Worm (Caenorhabditis elegans) whole organism, L4 larva: ENCODE measurements around the gene ttyh-1.
A peak's percentile ranks its signal among the peaks of the same experiment; 100 is the strongest.

Experiments
- T20F7.1 ChIP-seq: fragments of 200-800 bp; sonication (Bioruptor generic); optimal IDR thresholded peaks from 2 replicates; lab custom pipeline; 2018; ENCODE audit warnings: mild to moderate bottlenecking, missing genetic modification characterization, missing compliant biosample characterization
- Y105C5A.15 ChIP-seq: fragments of 200-800 bp; sonication (Bioruptor generic); IDR thresholded peaks from 2 replicates; pipeline ENCODE4 v1.3.6; 2022; ENCODE audit warnings: missing genetic modification characterization, missing compliant biosample characterization
- Y48G9A.11 ChIP-seq: fragments of 200-800 bp; sonication (Bioruptor generic); IDR thresholded peaks from 2 replicates; pipeline ENCODE4 v1.3.6; 2022; ENCODE audit warnings: missing genetic modification reagents, missing genetic modification characterization, missing compliant biosample characterization
- ZK546.5 ChIP-seq, 2 experiments: sonication (generic microtip); optimal IDR thresholded peaks; 2 replicates each; lab custom pipeline; 2017; ENCODE audit warnings: missing biosample characterization in 2 of 2, missing genetic modification characterization in 2 of 2
- aha-1 ChIP-seq: fragments of 150-350 bp; peaks from one replicate; lab custom pipeline; 2014; ENCODE audit warnings: missing biosample characterization, missing genetic modification characterization
- ceh-28 ChIP-seq: fragments of 150-350 bp; optimal IDR thresholded peaks from 2 replicates; lab custom pipeline; 2014; ENCODE audit warnings: missing biosample characterization, missing genetic modification reagents, missing genetic modification characterization
- ces-1 ChIP-seq: fragments of 150-350 bp; sonication (generic microtip); optimal IDR thresholded peaks from 4 replicates; lab custom pipeline; 2014; ENCODE audit warnings: missing biosample characterization, missing genetic modification reagents, missing genetic modification characterization
- daf-16 ChIP-seq, 3 experiments: sonication (generic microtip); optimal IDR thresholded peaks; 2 replicates each; lab custom pipeline; 2016 to 2017; ENCODE audit warnings: missing genetic modification characterization in 3 of 3, missing genetic modification reagents in 3 of 3, mild to moderate bottlenecking in 2 of 3, missing compliant biosample characterization in 2 of 3, missing biosample characterization in 1 of 3, moderate library complexity in 1 of 3
- daf-8 ChIP-seq: fragments of 200-800 bp; sonication (Bioruptor generic); IDR thresholded peaks from 2 replicates; pipeline ENCODE4 v1.3.6; 2022; ENCODE audit warnings: missing genetic modification characterization, missing compliant biosample characterization
- dmd-6 ChIP-seq: fragments of 200-800 bp; sonication (Bioruptor generic); IDR thresholded peaks from 2 replicates; pipeline ENCODE4 v1.3.6; 2022; ENCODE audit warnings: missing genetic modification reagents, missing genetic modification characterization, missing compliant biosample characterization
- dmd-8 ChIP-seq: fragments of 200-800 bp; sonication (Bioruptor generic); IDR thresholded peaks from 2 replicates; pipeline ENCODE4 v1.3.6; 2022; ENCODE audit warnings: missing genetic modification characterization, missing compliant biosample characterization
- dpl-1 ChIP-seq: fragments of 150-350 bp; optimal IDR thresholded peaks from 2 replicates; lab custom pipeline; 2014; ENCODE audit warnings: missing biosample characterization, missing genetic modification reagents, missing genetic modification characterization
- hlh-11 ChIP-seq: fragments of 200-800 bp; sonication (Bioruptor generic); optimal IDR thresholded peaks from 2 replicates; lab custom pipeline; 2018; ENCODE audit warnings: mild to moderate bottlenecking, missing genetic modification characterization, missing compliant biosample characterization
- lin-39 ChIP-seq: fragments of 150-350 bp; optimal IDR thresholded peaks from 2 replicates; lab custom pipeline; 2014; ENCODE audit warnings: missing biosample characterization, missing genetic modification reagents, missing genetic modification characterization
- mdl-1 ChIP-seq, 2 experiments: fragments of 150-350 bp in 1 of 2; sonication (generic microtip) in 1 of 2; optimal IDR thresholded peaks; 2 replicates each; lab custom pipeline; 2014 to 2017; ENCODE audit warnings: missing biosample characterization in 2 of 2, missing genetic modification characterization in 2 of 2
- mdt-29 ChIP-seq: fragments of 200-800 bp; sonication (Bioruptor generic); IDR thresholded peaks from 2 replicates; pipeline ENCODE4 v1.3.6; 2022; ENCODE audit warnings: missing genetic modification reagents, missing genetic modification characterization, missing compliant biosample characterization
- mes-2 ChIP-seq: sonication (generic microtip); optimal IDR thresholded peaks from 2 replicates; lab custom pipeline; 2016; ENCODE audit warnings: missing genotype, mild to moderate bottlenecking, missing genetic modification characterization, missing compliant biosample characterization; ENCODE audit not compliant: poor library complexity, severe bottlenecking
- nhr-111 ChIP-seq: fragments of 200-800 bp; sonication (Bioruptor generic); optimal IDR thresholded peaks from 2 replicates; lab custom pipeline; 2018; ENCODE audit warnings: mild to moderate bottlenecking, missing genetic modification characterization, missing compliant biosample characterization
- nhr-28 ChIP-seq: fragments of 150-350 bp; optimal IDR thresholded peaks from 2 replicates; lab custom pipeline; 2014; ENCODE audit warnings: missing biosample characterization, missing genetic modification characterization
- nhr-77 ChIP-seq: fragments of 150-350 bp; optimal IDR thresholded peaks from 2 replicates; lab custom pipeline; 2014; ENCODE audit warnings: missing biosample characterization, missing genetic modification characterization
- pha-4 ChIP-seq, 2 experiments: fragments of 150-350 bp in 1 of 2; fragments of 200-800 bp in 1 of 2; sonication (Bioruptor generic) in 1 of 2; IDR thresholded peaks in 1 of 2; optimal IDR thresholded peaks in 1 of 2; 2 replicates each; pipeline versions ENCODE4 v1.3.6 to Lab custom; 2014 to 2022; ENCODE audit warnings: missing genetic modification characterization in 2 of 2, missing genetic modification reagents in 2 of 2, missing biosample characterization in 1 of 2, missing compliant biosample characterization in 1 of 2
- pqm-1 ChIP-seq: sonication (generic microtip); optimal IDR thresholded peaks from 2 replicates; lab custom pipeline; 2017; ENCODE audit warnings: missing biosample characterization, missing genetic modification characterization
- set-16 ChIP-seq: fragments of 200-800 bp; sonication (Bioruptor generic); IDR thresholded peaks from 2 replicates; pipeline ENCODE4 v1.3.6; 2022; ENCODE audit warnings: missing genetic modification reagents, missing genetic modification characterization, missing compliant biosample characterization
- snpc-4 ChIP-seq: fragments of 150-350 bp; optimal IDR thresholded peaks from 2 replicates; lab custom pipeline; 2014; ENCODE audit warnings: missing biosample characterization, missing genetic modification characterization
- spr-1 ChIP-seq: sonication (generic microtip); optimal IDR thresholded peaks from 2 replicates; lab custom pipeline; 2016; ENCODE audit warnings: mild to moderate bottlenecking, missing genetic modification characterization, missing compliant biosample characterization
- tag-97 ChIP-seq: fragments of 200-800 bp; sonication (Bioruptor generic); IDR thresholded peaks from 2 replicates; pipeline ENCODE4 v1.3.6; 2022; ENCODE audit warnings: missing genetic modification characterization, missing compliant biosample characterization
- unc-130 ChIP-seq: sonication (generic microtip); optimal IDR thresholded peaks from 2 replicates; lab custom pipeline; 2016; ENCODE audit warnings: missing genetic modification reagents, missing genetic modification characterization, missing compliant biosample characterization
- unc-62 ChIP-seq, 3 experiments: fragments of 150-350 bp in 1 of 3; sonication (generic microtip); optimal IDR thresholded peaks in 2 of 3; peaks in 1 of 3; 1 replicate in 1 of 3; 2 replicates in 2 of 3; lab custom pipeline; 2014 to 2017; ENCODE audit warnings: missing biosample characterization in 3 of 3, missing genetic modification characterization in 3 of 3, missing genetic modification reagents in 3 of 3, missing genotype in 1 of 3
- zfp-3 ChIP-seq: fragments of 200-800 bp; sonication (Bioruptor generic); conservative IDR thresholded peaks from 2 replicates; pipeline ENCODE4 v1.3.6; 2022; ENCODE audit warnings: missing genetic modification reagents, missing genetic modification characterization, missing compliant biosample characterization

ttyh-1 gene

DNA sequence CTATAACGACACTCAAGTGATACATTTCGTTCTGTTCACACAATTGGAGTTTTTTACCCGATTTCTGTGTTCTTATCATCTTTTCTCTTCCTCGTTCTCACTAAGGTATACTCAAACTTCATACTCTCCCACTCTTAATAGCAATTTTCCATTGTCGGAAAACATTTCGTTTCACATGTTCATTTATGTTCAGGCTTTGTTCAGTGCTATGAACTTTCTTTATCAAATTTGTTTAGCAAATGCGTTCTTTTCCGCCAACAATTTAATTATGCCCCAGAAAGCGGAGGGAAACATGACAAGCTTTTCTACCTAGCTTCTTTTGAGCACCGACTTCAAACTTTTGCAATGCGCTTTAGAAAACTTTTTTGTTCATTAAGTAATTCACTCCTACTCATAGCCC, 23.0 kb upstream of the ttyh-1 start:
- TF ChIP-seq dpl-1 (GFP tag; lab: Kevin White, UChicago) = no peak
- peak; percentile 18; the same call in 1 of the 2 replicates for TF ChIP-seq dmd-6 (GFP tag; lab: Robert Waterston, UW)
- no peak for TF ChIP-seq ceh-28 (tag; lab: Kevin White, UChicago)
- TF ChIP-seq ces-1 (GFP tag; lab: Kevin White, UChicago) = peak; percentile 91
- no peak for TF ChIP-seq Y105C5A.15 (GFP tag; lab: Robert Waterston, UW)
- no peak for TF ChIP-seq dmd-8 (GFP tag; lab: Robert Waterston, UW)
- TF ChIP-seq tag-97 (GFP tag; lab: Robert Waterston, UW) = 0 out of 2 replicates have a peak, but pooled peaks have one; percentile 56
- TF ChIP-seq pha-4 (GFP tag; IDR thresholded peaks at IDR 0.05; lab: Robert Waterston, UW) = no peak
- no peak for TF ChIP-seq pha-4 (tag; optimal IDR thresholded peaks at IDR 0.05; lab: Kevin White, UChicago)
- TF ChIP-seq unc-130 = no peak
- no peak for TF ChIP-seq lin-39 (tag; lab: Kevin White, UChicago)
- no peak for TF ChIP-seq ZK546.5 (tag; optimal IDR thresholded peaks at IDR 0.05; lab: Kevin White, UChicago)
- peak; percentile 94 for TF ChIP-seq aha-1 (tag; lab: Kevin White, UChicago)
- peak; percentile 34 for TF ChIP-seq nhr-28 (tag; lab: Kevin White, UChicago)
- TF ChIP-seq spr-1 (tag; lab: Kevin White, UChicago) = no peak
- TF ChIP-seq pqm-1 (tag; lab: Kevin White, UChicago) = peak; percentile 5

DNA sequence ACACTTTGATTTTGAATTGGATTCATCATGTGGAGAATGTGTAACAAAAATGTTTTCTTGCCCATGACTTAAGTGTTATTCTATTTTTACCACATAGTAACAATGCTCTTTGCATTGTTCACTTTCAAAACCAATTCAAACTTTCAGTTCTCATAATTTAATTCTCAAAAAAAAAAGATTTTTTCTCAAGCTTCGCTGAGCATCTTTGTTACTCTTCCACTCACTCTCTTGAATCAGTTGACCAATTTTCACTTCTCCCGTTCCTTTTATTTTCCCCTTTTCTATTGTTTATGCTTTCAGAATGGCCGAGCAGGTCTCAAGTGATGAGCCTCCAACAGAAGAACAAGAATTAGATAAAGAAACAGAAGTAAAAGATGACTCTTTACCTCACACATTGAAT, 22.4 kb upstream of the ttyh-1 start, which contains the start of gene oct-2:
oct-2 (plus strand) TSS at position 301 of the 400 bp plus-strand sequence.
- no peak for TF ChIP-seq snpc-4 (tag; lab: Kevin White, UChicago)
- TF ChIP-seq ZK546.5 (tag; optimal IDR thresholded peaks at IDR 0.05; lab: Kevin White, UChicago) = no peak
- peak in 1 of 2 experiments; percentile 57 for TF ChIP-seq unc-62 (GFP tag; optimal IDR thresholded peaks at IDR 0.05 in 1 of 2; lab: Kevin White, UChicago)
- TF ChIP-seq unc-62 (tag; optimal IDR thresholded peaks at IDR 0.05; lab: Kevin White, UChicago) = no peak
- TF ChIP-seq nhr-77 = no peak
- TF ChIP-seq aha-1 (tag; lab: Kevin White, UChicago) = peak; percentile 37
- no peak for TF ChIP-seq zfp-3 (GFP tag; lab: Robert Waterston, UW)

ce11 chrX:11351288-11351687, 17.2 kb upstream of the ttyh-1 start:
- TF ChIP-seq hlh-11 (tag; lab: Kevin White, UChicago) (peak; percentile 59), dmd-6 (GFP tag; lab: Robert Waterston, UW) (peak; percentile 55; the same call in 1 of the 2 replicates), nhr-111 (GFP tag; lab: Kevin White, UChicago) (no peak), mdl-1 (tag; optimal IDR thresholded peaks at IDR 0.05; lab: Kevin White, UChicago) (no peak), set-16 (no peak), nhr-77 (peak; percentile 26), nhr-28 (tag; lab: Kevin White, UChicago) (peak; percentile 97), aha-1 (tag; lab: Kevin White, UChicago) (no peak), daf-16 (GFP tag; optimal IDR thresholded peaks at IDR 0.05; lab: Kevin White, UChicago) (no peak), daf-16 (tag; optimal IDR thresholded peaks at IDR 0.05; lab: Kevin White, UChicago) (peak; percentile 16), pqm-1 (tag; lab: Kevin White, UChicago) (peak; percentile 54)

ce11 chrX:11351856-11352255, 16.7 kb upstream of the ttyh-1 start, which contains the start of gene pgp-3:
Gene pgp-3, plus strand, starts transcription at chrX:11352156.
- TF ChIP-seq mdt-29 (GFP tag; lab: Robert Waterston, UW) = no peak

ce11 chrX:11355856-11356255, 12.7 kb upstream of the ttyh-1 start:
- TF ChIP-seq mes-2 (tag; lab: Kevin White, UChicago) (no peak), unc-62 (GFP tag; optimal IDR thresholded peaks at IDR 0.05 in 1 of 2; lab: Kevin White, UChicago) (peak in 1 of 2 experiments; percentile 94), unc-62 (tag; optimal IDR thresholded peaks at IDR 0.05; lab: Kevin White, UChicago) (no peak), daf-8 (GFP tag; lab: Robert Waterston, UW) (no peak), Y48G9A.11 (GFP tag; lab: Robert Waterston, UW) (no peak), T20F7.1 (GFP tag; lab: Kevin White, UChicago) (no peak), nhr-111 (GFP tag; lab: Kevin White, UChicago) (no peak)
- TF ChIP-seq, all 104 proteins: peak for 1
